Fruit fly (Drosophila melanogaster): Measurements from ENCODE around the gene Rh2.

The Rh2 gene

DNA sequence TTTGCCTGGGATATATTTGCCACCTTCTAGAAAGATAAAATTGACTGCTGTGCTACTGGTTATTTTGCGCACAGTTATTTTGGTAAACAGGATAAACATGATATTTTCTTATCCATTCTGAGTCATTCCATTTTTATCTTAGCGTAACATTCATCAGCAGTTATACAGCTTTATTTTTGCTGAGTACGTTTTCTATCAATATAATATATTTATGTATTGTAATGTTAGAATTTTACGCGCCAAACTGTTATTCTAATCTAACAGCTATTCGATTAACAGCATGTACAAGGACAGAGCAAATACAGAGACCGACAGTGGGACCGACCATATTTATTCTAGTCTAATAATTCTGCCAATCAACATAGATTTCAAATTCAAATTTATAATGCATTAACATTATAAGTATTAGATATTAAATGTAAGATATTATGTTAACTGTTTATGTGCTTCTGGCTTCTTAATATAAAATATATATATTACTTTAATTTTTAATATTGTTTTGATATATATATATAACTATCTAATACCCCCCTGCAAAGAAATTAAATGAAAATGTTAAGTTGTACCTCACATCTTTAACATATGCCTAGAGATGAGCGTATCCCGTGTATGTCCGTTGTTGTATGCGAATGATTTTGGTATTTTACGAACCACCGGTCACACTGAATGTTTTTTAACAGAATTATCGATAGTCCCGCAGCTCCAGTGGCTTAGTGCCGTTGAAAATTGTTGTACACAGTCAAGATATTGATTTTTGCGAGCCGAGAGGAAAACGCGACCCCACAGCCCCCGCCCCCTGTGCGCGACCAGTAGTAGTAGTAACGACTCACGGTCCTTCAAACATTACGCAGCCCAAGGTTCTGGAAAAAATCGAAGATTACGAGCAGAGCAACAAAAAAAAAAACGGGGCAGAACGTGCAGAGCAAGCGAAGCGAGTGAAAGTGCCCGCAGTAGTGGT is 7.0 kb downstream of the Rh2 start, which contains the start of gene EndoA:
Gene EndoA, plus strand, starts transcription at position 689 of the 958 bp plus-strand sequence.
- TF ChIP-seq Vsx2 (GFP tag; optimal IDR thresholded peaks at IDR 0.05; ENCODE audit: partially characterized antibody) (no peak), woc (GFP tag; optimal IDR thresholded peaks at IDR 0.05) (no peak), Mio (GFP tag; optimal IDR thresholded peaks at IDR 0.05) (no peak), Hr83 (GFP tag; optimal IDR thresholded peaks at IDR 0.05; ENCODE audit: poor library complexity, severe bottlenecking) (peak; percentile 75), tai (GFP tag; optimal IDR thresholded peaks at IDR 0.05) (no peak), brk (GFP tag; optimal IDR thresholded peaks at IDR 0.05) (no peak), psq (GFP tag; optimal IDR thresholded peaks at IDR 0.05) (peak; percentile 35), pan (optimal IDR thresholded peaks at IDR 0.05) (no peak), ey (GFP tag; optimal IDR thresholded peaks at IDR 0.05) (peak; percentile 18), N (GFP tag; optimal IDR thresholded peaks at IDR 0.05) (no peak), Hnf4 (GFP tag; optimal IDR thresholded peaks at IDR 0.05) (peak; percentile 48), OdsH (GFP tag; optimal IDR thresholded peaks at IDR 0.05) (no peak), Hr78 (GFP tag; optimal IDR thresholded peaks at IDR 0.05) (no peak), Jra (GFP tag; optimal IDR thresholded peaks at IDR 0.05) (peak; percentile 25), br (GFP tag; optimal IDR thresholded peaks at IDR 0.05) (no peak), CrebA (GFP tag; optimal IDR thresholded peaks at IDR 0.05; ENCODE audit: borderline replicate concordance) (no peak), HLH106 (tag; optimal IDR thresholded peaks at IDR 0.05) (peak; percentile 53), foxo (GFP tag; optimal IDR thresholded peaks at IDR 0.05) (peak in 1 of 2 experiments; percentile 60), sv (GFP tag; optimal IDR thresholded peaks at IDR 0.05) (no peak), Abd-B (GFP tag; optimal IDR thresholded peaks at IDR 0.05) (no peak), GATAd (GFP tag; optimal IDR thresholded peaks at IDR 0.05) (no peak), jim (GFP tag; optimal IDR thresholded peaks at IDR 0.05) (no peak), rgr (GFP tag; optimal IDR thresholded peaks at IDR 0.05) (peak; percentile 45), Dif (GFP tag; optimal IDR thresholded peaks at IDR 0.05; ENCODE audit: partially characterized antibody) (peak; percentile 18), dsf (GFP tag; optimal IDR thresholded peaks at IDR 0.05; ENCODE audit: borderline replicate concordance) (no peak), sage (GFP tag; optimal IDR thresholded peaks at IDR 0.05) (peak; percentile 48), dl (GFP tag; optimal IDR thresholded peaks at IDR 0.05; ENCODE audit: insufficient read depth in 1 of 2, partially characterized antibody in 2 of 2) (no peak), Sp1 (GFP tag; optimal IDR thresholded peaks at IDR 0.05) (peak; percentile 37), lola (GFP tag; optimal IDR thresholded peaks at IDR 0.05) (no peak), h (GFP tag; optimal IDR thresholded peaks at IDR 0.05) (peak; percentile 32), Myc (optimal IDR thresholded peaks at IDR 0.05) (no peak), Dfd (GFP tag; optimal IDR thresholded peaks at IDR 0.05) (no peak), CG32264 (GFP tag; optimal IDR thresholded peaks at IDR 0.05) (no peak), CG9705 (GFP tag; optimal IDR thresholded peaks at IDR 0.05) (no peak), fru (GFP tag; optimal IDR thresholded peaks at IDR 0.05) (peak; percentile 21), usp (GFP tag; optimal IDR thresholded peaks at IDR 0.05) (no peak), Rel (GFP tag; optimal IDR thresholded peaks at IDR 0.05) (no peak), Rel (tag; optimal IDR thresholded peaks at IDR 0.05) (peak; percentile 47), dmrt93B (GFP tag; optimal IDR thresholded peaks at IDR 0.05) (peak; percentile 17)

DNA sequence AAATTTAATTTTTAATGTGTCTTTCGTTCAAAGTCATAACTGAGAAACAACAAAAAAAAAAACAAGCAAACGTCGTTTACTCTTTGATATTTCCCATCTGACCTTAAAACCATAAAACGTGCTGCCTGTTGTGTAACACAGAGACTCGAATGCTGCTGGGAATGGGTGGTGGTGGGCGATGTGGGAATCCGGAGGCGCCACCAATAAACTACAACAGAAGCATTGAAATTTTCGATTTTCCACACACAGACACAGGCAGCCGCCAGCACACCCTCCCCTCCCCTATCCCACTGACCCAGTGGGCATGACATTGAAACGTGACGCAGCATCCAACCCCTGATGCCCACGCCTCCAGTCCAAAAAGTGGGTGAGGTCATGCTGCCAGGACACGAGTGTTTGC is 11.1 kb downstream of the Rh2 start:
- TF ChIP-seq Hr83 (GFP tag; optimal IDR thresholded peaks at IDR 0.05; ENCODE audit: poor library complexity, severe bottlenecking) (no peak), Hr78 (GFP tag; optimal IDR thresholded peaks at IDR 0.05) (no peak), Rel (GFP tag; optimal IDR thresholded peaks at IDR 0.05) (no peak), Rel (tag; optimal IDR thresholded peaks at IDR 0.05) (no peak), Vsx2 (GFP tag; optimal IDR thresholded peaks at IDR 0.05; ENCODE audit: partially characterized antibody) (no peak), GATAd (GFP tag; optimal IDR thresholded peaks at IDR 0.05) (no peak), fru (GFP tag; optimal IDR thresholded peaks at IDR 0.05) (no peak), sage (GFP tag; optimal IDR thresholded peaks at IDR 0.05) (no peak), dsf (GFP tag; optimal IDR thresholded peaks at IDR 0.05; ENCODE audit: borderline replicate concordance) (no peak), sv (GFP tag; optimal IDR thresholded peaks at IDR 0.05) (no peak), Myc (optimal IDR thresholded peaks at IDR 0.05) (no peak), CG9705 (GFP tag; optimal IDR thresholded peaks at IDR 0.05) (no peak), usp (GFP tag; optimal IDR thresholded peaks at IDR 0.05) (no peak)

All from whole organism, wandering third instar larva.